Worm (Caenorhabditis elegans) whole organism, L4/young adult: Measurements from ENCODE around the gene Y50D4A.4.

ENCODE experiments used
- W03F9.2 ChIP-seq: fragments of 150-350 bp; optimal IDR thresholded peaks from 2 replicates; lab custom pipeline; 2014; ENCODE audit warnings: missing biosample characterization, missing genetic modification characterization
- dao-5 ChIP-seq: sonication (generic microtip); optimal IDR thresholded peaks from 2 replicates; lab custom pipeline; 2016; ENCODE audit warnings: missing genotype, missing genetic modification characterization, moderate library complexity, missing compliant biosample characterization
- him-1 ChIP-seq: sonication (generic microtip); optimal IDR thresholded peaks from 2 replicates; lab custom pipeline; 2016; ENCODE audit warnings: missing genotype, missing genetic modification reagents, missing genetic modification characterization, missing compliant biosample characterization

ce11 chrV:1242432-1242831 is 46.5 kb upstream of the Y50D4A.4 start:
- TF ChIP-seq dao-5 (tag; lab: Kevin White, UChicago) (no peak), him-1 (no peak), W03F9.2 (tag; lab: Kevin White, UChicago) (no peak)
